Fruit fly (Drosophila melanogaster): Measurements from ENCODE around the gene CG13004.

DNA sequence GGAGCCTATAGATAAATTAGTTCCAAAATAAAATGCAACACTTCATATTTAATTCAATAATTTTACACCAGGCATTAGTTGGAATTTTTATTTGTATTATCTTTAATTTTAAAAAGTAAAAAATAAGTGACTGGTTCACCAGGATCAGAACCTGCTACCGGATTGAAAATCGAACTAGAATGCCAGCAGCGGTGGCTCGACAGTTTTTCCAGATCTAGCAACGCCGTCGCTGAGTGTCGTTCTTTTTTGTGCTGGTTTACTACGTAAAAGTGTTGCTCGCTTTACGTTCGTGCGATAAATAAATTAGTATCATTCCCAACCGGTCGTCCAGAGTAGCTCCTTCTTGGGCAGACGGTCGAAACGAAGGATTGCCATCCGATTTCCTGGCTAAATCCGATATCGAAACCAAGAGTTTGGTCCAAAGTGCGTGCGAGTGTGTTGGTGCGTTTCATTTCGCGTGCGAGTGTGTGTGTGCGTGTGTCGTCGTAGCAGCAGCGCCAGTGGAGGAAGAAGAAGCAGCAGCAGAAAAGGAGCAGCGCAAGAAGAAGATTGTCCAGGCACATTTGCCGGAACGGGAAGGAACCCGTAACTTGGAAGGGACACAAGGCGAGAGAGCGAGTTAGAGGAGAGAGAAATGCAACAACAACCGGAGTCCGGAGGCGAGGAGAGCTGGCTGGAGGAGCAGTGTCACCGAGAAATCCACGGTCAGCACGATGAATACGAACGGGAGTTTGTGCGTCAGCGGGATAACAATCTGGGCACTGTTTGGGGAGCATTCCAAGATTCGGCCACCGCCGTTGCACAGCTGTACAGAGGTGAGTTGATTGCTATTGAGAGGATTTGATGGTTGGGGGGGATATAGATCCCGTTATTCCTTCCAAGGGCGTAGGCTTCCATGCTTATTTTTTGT is 43.1 kb downstream of the CG13004 start, which contains the start of gene CG4768:
- TF ChIP-seq CG8478 (optimal IDR thresholded peaks at IDR 0.05) (no peak), CTCF (optimal IDR thresholded peaks at IDR 0.05) (no peak)
